Worm (Caenorhabditis elegans) whole organism, L2 larva: ENCODE results near the gene F52B11.5.

Experiments used
- lin-39 ChIP-seq: fragments of 150-350 bp; optimal IDR thresholded peaks from 2 replicates; lab custom pipeline; 2014; ENCODE audit warnings: missing biosample characterization, missing genetic modification reagents, missing genetic modification characterization
- nhr-237 ChIP-seq: fragments of 150-350 bp; optimal IDR thresholded peaks from 2 replicates; lab custom pipeline; 2014; ENCODE audit warnings: missing biosample characterization, missing genetic modification characterization
- nhr-25 ChIP-seq: fragments of 150-350 bp; sonication (generic microtip); optimal IDR thresholded peaks from 3 replicates; lab custom pipeline; 2014; ENCODE audit warnings: missing biosample characterization, missing genetic modification characterization
- sma-9 ChIP-seq, 2 experiments: fragments of 150-350 bp in 1 of 2; sonication (generic microtip) in 1 of 2; optimal IDR thresholded peaks; 2 replicates each; lab custom pipeline; 2014 to 2016; ENCODE audit warnings: missing genetic modification characterization in 2 of 2, mild to moderate bottlenecking in 1 of 2, missing biosample characterization in 1 of 2, missing compliant biosample characterization in 1 of 2, missing genetic modification reagents in 1 of 2, moderate library complexity in 1 of 2
- unc-39 ChIP-seq: fragments of 150-350 bp; optimal IDR thresholded peaks from 2 replicates; lab custom pipeline; 2014; ENCODE audit warnings: missing biosample characterization, missing genetic modification characterization
- unc-62 ChIP-seq: fragments of 150-350 bp; optimal IDR thresholded peaks from 2 replicates; lab custom pipeline; 2014; ENCODE audit warnings: missing biosample characterization, missing genetic modification reagents, missing genetic modification characterization

DNA sequence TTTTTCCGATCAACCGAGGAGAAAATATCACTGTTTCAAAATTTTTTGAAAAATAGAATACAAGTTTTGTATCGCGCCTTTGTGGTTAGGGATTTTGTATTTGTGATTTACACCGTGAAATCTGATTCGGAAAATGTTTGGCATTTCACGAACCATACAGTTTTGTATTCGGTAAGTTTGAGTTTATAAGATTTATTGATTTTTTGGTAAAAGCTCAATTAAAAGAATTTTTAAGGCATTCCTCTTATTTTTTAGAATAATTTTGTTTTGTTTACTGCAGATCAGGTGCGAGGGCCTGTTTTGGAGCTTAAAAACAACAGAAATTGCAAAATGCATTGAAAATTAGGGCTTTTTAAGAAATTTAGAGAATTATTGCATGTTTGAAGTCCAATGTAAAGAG is 30.4 kb upstream of the F52B11.5 start:
- no peak for TF ChIP-seq sma-9 (GFP tag; optimal IDR thresholded peaks at IDR 0.05; lab: Kevin White, UChicago)
- no peak for TF ChIP-seq sma-9 (tag; optimal IDR thresholded peaks at IDR 0.05; lab: Kevin White, UChicago)
- TF ChIP-seq unc-62 (GFP tag; lab: Kevin White, UChicago) = no peak
- no peak for TF ChIP-seq nhr-237 (tag; lab: Kevin White, UChicago)
- no peak for TF ChIP-seq lin-39 (tag; lab: Kevin White, UChicago)
- no peak for TF ChIP-seq nhr-25
- TF ChIP-seq unc-39 (tag; lab: Kevin White, UChicago) = no peak
